Worm (Caenorhabditis elegans) whole organism, mixed stage, embryonic: ENCODE results near the gene ges-1.

Source experiments
- M03D4.4 ChIP-seq: sonication (generic microtip); optimal IDR thresholded peaks from 2 replicates; lab custom pipeline; 2017; ENCODE audit warnings: mild to moderate bottlenecking, missing genetic modification characterization, missing compliant biosample characterization
- bed-3 ChIP-seq: fragments of 200-800 bp; sonication (Bioruptor generic); optimal IDR thresholded peaks from 3 replicates; lab custom pipeline; 2018; ENCODE audit warnings: mild to moderate bottlenecking, missing genetic modification characterization, moderate library complexity, missing compliant biosample characterization
- blmp-1 ChIP-seq: fragments of 150-350 bp; optimal IDR thresholded peaks from 2 replicates; lab custom pipeline; 2014; ENCODE audit warnings: missing biosample characterization, missing genetic modification characterization
- ceh-39 ChIP-seq: fragments of 150-350 bp; optimal IDR thresholded peaks from 2 replicates; lab custom pipeline; 2014; ENCODE audit warnings: missing biosample characterization, missing genetic modification characterization
- ceh-43 ChIP-seq: fragments of 200-800 bp; sonication (Bioruptor generic); optimal IDR thresholded peaks from 2 replicates; lab custom pipeline; 2018; ENCODE audit warnings: mild to moderate bottlenecking, missing genetic modification characterization, moderate library complexity, missing compliant biosample characterization
- ceh-83 ChIP-seq: fragments of 200-800 bp; sonication (Bioruptor generic); optimal IDR thresholded peaks from 2 replicates; lab custom pipeline; 2018; ENCODE audit warnings: mild to moderate bottlenecking, missing genetic modification characterization, missing compliant biosample characterization
- ces-1 ChIP-seq: fragments of 150-350 bp; optimal IDR thresholded peaks from 2 replicates; lab custom pipeline; 2014; ENCODE audit warnings: missing biosample characterization, missing genetic modification reagents, missing genetic modification characterization
- cnd-1 ChIP-seq: fragments of 200-800 bp; sonication (Bioruptor generic); optimal IDR thresholded peaks from 2 replicates; lab custom pipeline; 2018; ENCODE audit warnings: mild to moderate bottlenecking, missing genetic modification characterization, missing compliant biosample characterization
- drap-1 ChIP-seq: fragments of 200-800 bp; sonication (Bioruptor generic); optimal IDR thresholded peaks from 3 replicates; lab custom pipeline; 2018; ENCODE audit warnings: mild to moderate bottlenecking, missing genetic modification characterization, missing compliant biosample characterization
- elt-1 ChIP-seq: sonication (generic microtip); optimal IDR thresholded peaks from 2 replicates; lab custom pipeline; 2017; ENCODE audit warnings: missing genetic modification characterization, mild to moderate bottlenecking, missing compliant biosample characterization, antibody characterized with exemption, moderate library complexity, borderline replicate concordance; ENCODE audit not compliant: insufficient read depth
- elt-3 ChIP-seq: fragments of 150-350 bp; optimal IDR thresholded peaks from 2 replicates; lab custom pipeline; 2014; ENCODE audit warnings: missing biosample characterization, missing genetic modification characterization
- flh-1 ChIP-seq: fragments of 200-800 bp; sonication (Bioruptor generic); optimal IDR thresholded peaks from 2 replicates; lab custom pipeline; 2018; ENCODE audit warnings: mild to moderate bottlenecking, missing genetic modification characterization, moderate library complexity, missing compliant biosample characterization
- ham-2 ChIP-seq: fragments of 200-800 bp; sonication (Bioruptor generic); optimal IDR thresholded peaks from 2 replicates; lab custom pipeline; 2018; ENCODE audit warnings: mild to moderate bottlenecking, missing genetic modification characterization, missing compliant biosample characterization
- lin-13 ChIP-seq: fragments of 150-350 bp; optimal IDR thresholded peaks from 2 replicates; lab custom pipeline; 2014; ENCODE audit warnings: missing biosample characterization, missing genetic modification characterization
- lsy-2 ChIP-seq: fragments of 150-350 bp; optimal IDR thresholded peaks from 2 replicates; lab custom pipeline; 2014; ENCODE audit warnings: missing biosample characterization, missing genetic modification characterization
- mab-5 ChIP-seq: fragments of 150-350 bp; optimal IDR thresholded peaks from 2 replicates; lab custom pipeline; 2014; ENCODE audit warnings: missing biosample characterization, missing genetic modification characterization
- mep-1 ChIP-seq: fragments of 150-350 bp; optimal IDR thresholded peaks from 2 replicates; lab custom pipeline; 2017; ENCODE audit warnings: missing biosample characterization, missing genetic modification reagents, missing genetic modification characterization, inconsistent platforms
- mls-2 ChIP-seq: sonication (generic microtip); optimal IDR thresholded peaks from 2 replicates; lab custom pipeline; 2016; ENCODE audit warnings: mild to moderate bottlenecking, missing genetic modification characterization, moderate library complexity, missing compliant biosample characterization
- nhr-12 ChIP-seq: fragments of 150-350 bp; optimal IDR thresholded peaks from 2 replicates; lab custom pipeline; 2014; ENCODE audit warnings: missing biosample characterization, missing genetic modification characterization
- nhr-2 ChIP-seq: fragments of 150-350 bp; optimal IDR thresholded peaks from 2 replicates; lab custom pipeline; 2014; ENCODE audit warnings: missing biosample characterization, missing genetic modification characterization
- nhr-237 ChIP-seq: fragments of 150-350 bp; optimal IDR thresholded peaks from 2 replicates; lab custom pipeline; 2014; ENCODE audit warnings: missing biosample characterization, missing genetic modification characterization
- nhr-28 ChIP-seq: fragments of 150-350 bp; optimal IDR thresholded peaks from 2 replicates; lab custom pipeline; 2014; ENCODE audit warnings: missing biosample characterization, missing genetic modification characterization
- nhr-76 ChIP-seq: sonication (generic microtip); optimal IDR thresholded peaks from 2 replicates; lab custom pipeline; 2017; ENCODE audit warnings: missing biosample characterization, missing genetic modification characterization
- snpc-4 ChIP-seq: fragments of 150-350 bp; optimal IDR thresholded peaks from 2 replicates; lab custom pipeline; 2014; ENCODE audit warnings: missing biosample characterization, missing genetic modification characterization
- sptf-1 ChIP-seq: sonication (generic microtip); optimal IDR thresholded peaks from 2 replicates; lab custom pipeline; 2017; ENCODE audit warnings: mild to moderate bottlenecking, missing genetic modification characterization, moderate library complexity, missing compliant biosample characterization
- unc-120 ChIP-seq: sonication (generic microtip); optimal IDR thresholded peaks from 2 replicates; lab custom pipeline; 2017; ENCODE audit warnings: missing genetic modification characterization, missing compliant biosample characterization; ENCODE audit not compliant: poor library complexity, severe bottlenecking
- unc-39 ChIP-seq: fragments of 150-350 bp; optimal IDR thresholded peaks from 2 replicates; lab custom pipeline; 2014; ENCODE audit warnings: missing biosample characterization, missing genetic modification characterization
- unc-62 ChIP-seq: fragments of 150-350 bp; optimal IDR thresholded peaks from 2 replicates; lab custom pipeline; 2014; ENCODE audit warnings: missing biosample characterization, missing genetic modification reagents, missing genetic modification characterization
- ztf-11 ChIP-seq: fragments of 150-350 bp; optimal IDR thresholded peaks from 2 replicates; lab custom pipeline; 2014; ENCODE audit warnings: missing biosample characterization, missing genetic modification characterization

Gene ges-1

ce11 chrV:1392900-1393299 is 39.0 kb downstream of the ges-1 start, which contains the start of gene Y75B7AR.1:
Gene Y75B7AR.1 (minus strand): TSS chrV:1393000.
- TF ChIP-seq nhr-28 (tag; lab: Kevin White, UChicago) (no peak), elt-3 (tag; lab: Kevin White, UChicago) (no peak), mab-5 (tag; lab: Kevin White, UChicago) (no peak), drap-1 (no peak), unc-39 (tag; lab: Kevin White, UChicago) (no peak), nhr-2 (tag; lab: Kevin White, UChicago) (no peak), ceh-39 (tag; lab: Kevin White, UChicago) (no peak), M03D4.4 (tag; lab: Kevin White, UChicago) (no peak), nhr-12 (tag; lab: Kevin White, UChicago) (no peak), sptf-1 (no peak), unc-120 (tag; lab: Kevin White, UChicago) (no peak), nhr-237 (tag; lab: Kevin White, UChicago) (no peak), lsy-2 (tag; lab: Kevin White, UChicago) (no peak)

ce11 chrV:1390415-1390814 is 41.5 kb downstream of the ges-1 start:
- TF ChIP-seq lin-13 (tag; lab: Kevin White, UChicago) (no peak), unc-62 (no peak), unc-120 (tag; lab: Kevin White, UChicago) (no peak), nhr-2 (tag; lab: Kevin White, UChicago) (no peak), M03D4.4 (tag; lab: Kevin White, UChicago) (no peak), nhr-28 (tag; lab: Kevin White, UChicago) (no peak), snpc-4 (tag; lab: Kevin White, UChicago) (no peak), ztf-11 (tag; lab: Kevin White, UChicago) (no peak), cnd-1 (no peak), ceh-39 (tag; lab: Kevin White, UChicago) (no peak), elt-1 (tag; lab: Kevin White, UChicago) (no peak), nhr-237 (tag; lab: Kevin White, UChicago) (no peak)

ce11 chrV:1389838-1390237 is 42.1 kb downstream of the ges-1 start:
- TF ChIP-seq nhr-12 (tag; lab: Kevin White, UChicago) (no peak), ceh-43 (GFP tag; lab: Kevin White, UChicago) (no peak), elt-1 (tag; lab: Kevin White, UChicago) (no peak), unc-39 (tag; lab: Kevin White, UChicago) (no peak), ztf-11 (tag; lab: Kevin White, UChicago) (no peak), ces-1 (GFP tag; lab: Kevin White, UChicago) (no peak), ham-2 (GFP tag; lab: Kevin White, UChicago) (no peak), mep-1 (tag; lab: Kevin White, UChicago) (no peak)

ce11 chrV:1388247-1388646 is 43.7 kb downstream of the ges-1 start:
- no peak for TF ChIP-seq mls-2
- TF ChIP-seq unc-120 (tag; lab: Kevin White, UChicago): no peak

- TF ChIP-seq ham-2 (GFP tag; lab: Kevin White, UChicago) (peak; percentile 6), ceh-83 (GFP tag; lab: Kevin White, UChicago) (no peak), unc-120 (tag; lab: Kevin White, UChicago) (peak; percentile 22), flh-1 (GFP tag; lab: Kevin White, UChicago) (no peak), ceh-43 (GFP tag; lab: Kevin White, UChicago) (peak; percentile 46), elt-1 (tag; lab: Kevin White, UChicago) (no peak), bed-3 (no peak), lin-13 (tag; lab: Kevin White, UChicago) (peak; percentile 1), ces-1 (GFP tag; lab: Kevin White, UChicago) (peak; percentile 90), nhr-28 (tag; lab: Kevin White, UChicago) (no peak), ztf-11 (tag; lab: Kevin White, UChicago) (no peak), blmp-1 (tag; lab: Kevin White, UChicago) (no peak), nhr-2 (tag; lab: Kevin White, UChicago) (no peak), mls-2 (peak; percentile 26), mab-5 (tag; lab: Kevin White, UChicago) (no peak), nhr-76 (no peak), nhr-237 (tag; lab: Kevin White, UChicago) (no peak)
- TF ChIP-seq, all 35 proteins: peak for 6
Observed at ce11 chrV:1383206-1383908, 48.6 kb downstream of the ges-1 start, which contains the start of gene rga-4. Gene rga-4 (minus strand): TSS chrV:1383256.
